Fruit fly (Drosophila melanogaster): ENCODE measurements around the gene Ku80.

Gene Ku80

DNA sequence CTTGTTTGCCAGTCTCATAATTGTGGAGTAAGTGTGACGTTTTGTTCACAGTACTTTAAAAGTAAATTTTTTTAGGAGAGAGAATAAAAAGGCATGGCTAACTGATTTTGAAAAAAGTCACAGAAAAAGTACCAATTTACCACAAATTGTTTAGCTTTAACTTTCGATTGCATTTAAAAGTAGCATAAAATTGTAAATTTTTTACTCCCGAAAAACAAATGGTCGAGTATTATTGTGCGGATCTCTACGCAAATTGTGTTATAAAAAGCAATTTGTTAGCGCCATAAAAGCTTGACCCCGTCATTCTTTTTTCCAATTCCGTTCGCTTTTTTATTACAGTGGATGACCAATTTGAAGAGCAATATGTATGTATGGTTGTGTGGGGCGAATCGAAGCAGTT lies 5.8 kb upstream of the Ku80 start, which contains the start of gene CG43760:
Gene CG43760 (minus strand): TSS at position 101 of the 400 bp plus-strand sequence.
- TF ChIP-seq salr (GFP tag; optimal IDR thresholded peaks at IDR 0.05): no peak
- no peak for TF ChIP-seq CG8632 (GFP tag; optimal IDR thresholded peaks at IDR 0.05)
- TF ChIP-seq Sox102F (GFP tag; optimal IDR thresholded peaks at IDR 0.05): no peak
- no peak for TF ChIP-seq CG9139 (GFP tag; optimal IDR thresholded peaks at IDR 0.05)
- no peak for TF ChIP-seq CG3032 (tag; optimal IDR thresholded peaks at IDR 0.05)
- no peak for TF ChIP-seq OdsH (GFP tag; optimal IDR thresholded peaks at IDR 0.05)
- TF ChIP-seq fd59A (GFP tag; optimal IDR thresholded peaks at IDR 0.05): no peak
- TF ChIP-seq CG6276 (GFP tag; optimal IDR thresholded peaks at IDR 0.05): no peak
- TF ChIP-seq dsx (GFP tag; optimal IDR thresholded peaks at IDR 0.05; ENCODE audit: poor library complexity, severe bottlenecking): no peak
- no peak for TF ChIP-seq Gug (GFP tag; IDR thresholded peaks at IDR 0.05)
- TF ChIP-seq pdm3 (GFP tag; optimal IDR thresholded peaks at IDR 0.05): no peak
- TF ChIP-seq CG11294 (GFP tag; IDR thresholded peaks at IDR 0.05): no peak
- TF ChIP-seq CG6163 (GFP tag; IDR thresholded peaks at IDR 0.05): no peak
- TF ChIP-seq Hr4 (GFP tag; optimal IDR thresholded peaks at IDR 0.05): no peak
- TF ChIP-seq CG1621 (tag; optimal IDR thresholded peaks at IDR 0.05): no peak
- no peak for TF ChIP-seq ss (GFP tag; optimal IDR thresholded peaks at IDR 0.05)
- TF ChIP-seq CG34406 (GFP tag; optimal IDR thresholded peaks at IDR 0.05): no peak
- no peak for TF ChIP-seq Met (GFP tag; optimal IDR thresholded peaks at IDR 0.05)

DNA sequence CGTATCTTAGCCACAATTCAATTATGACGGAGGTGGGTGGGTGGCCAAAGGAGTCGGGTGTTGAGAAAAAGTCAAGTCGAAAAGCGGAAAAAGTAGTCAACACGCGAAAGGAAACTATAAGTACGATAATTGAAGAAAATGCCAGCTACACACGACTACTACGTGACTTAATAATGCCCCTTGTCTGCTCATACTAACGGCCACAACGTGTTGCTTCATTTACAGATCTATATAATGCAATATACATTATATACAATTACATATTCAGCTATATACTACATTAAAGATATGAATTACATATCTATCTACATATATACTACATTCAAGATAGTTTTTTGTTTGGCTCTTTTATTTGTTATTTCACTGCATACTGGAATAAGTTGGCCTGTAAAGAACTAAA lies 2.1 kb upstream of the Ku80 start, which contains the start of gene CG31826:
Gene CG31826 (minus strand): TSS at position 101 of the 400 bp plus-strand sequence.
- TF ChIP-seq CG32006 (GFP tag; optimal IDR thresholded peaks at IDR 0.05) (no peak), Blimp-1 (GFP tag; optimal IDR thresholded peaks at IDR 0.05) (no peak), spab (GFP tag; optimal IDR thresholded peaks at IDR 0.05) (no peak), CG10631 (GFP tag; optimal IDR thresholded peaks at IDR 0.05) (no peak), vri (GFP tag; optimal IDR thresholded peaks at IDR 0.05) (no peak), CG11762 (GFP tag; optimal IDR thresholded peaks at IDR 0.05; ENCODE audit: insufficient read depth) (no peak), CG6792 (GFP tag; optimal IDR thresholded peaks at IDR 0.05) (no peak), Ets96B (tag; optimal IDR thresholded peaks at IDR 0.05) (no peak)

DNA sequence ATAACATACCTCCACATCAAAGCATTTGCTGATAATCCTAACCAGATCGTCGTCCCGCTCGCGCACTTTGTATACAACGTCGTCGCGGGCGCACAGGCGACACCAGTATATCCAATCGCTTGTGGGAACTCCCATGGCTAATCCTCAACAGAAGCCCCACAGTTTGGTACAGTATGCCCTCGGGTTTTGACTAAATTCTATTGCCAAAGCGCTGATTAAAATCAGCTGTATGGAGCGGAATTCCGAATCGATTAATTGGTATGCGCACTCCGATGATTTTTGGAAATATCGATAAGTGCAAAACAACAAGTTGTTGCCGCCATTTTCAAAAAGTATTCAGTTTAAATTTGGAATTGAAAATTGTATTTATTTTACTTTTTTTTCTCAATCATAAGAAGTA lies 2.9 kb downstream of the Ku80 start, which contains the start of gene wek:
Gene wek (minus strand): TSS at position 253 of the 400 bp plus-strand sequence.
- TF ChIP-seq dsx (GFP tag; optimal IDR thresholded peaks at IDR 0.05; ENCODE audit: poor library complexity, severe bottlenecking) (no peak), pdm3 (GFP tag; optimal IDR thresholded peaks at IDR 0.05) (no peak), Lpt (GFP tag; optimal IDR thresholded peaks at IDR 0.05) (no peak), cyc (GFP tag; optimal IDR thresholded peaks at IDR 0.05) (no peak), CG6163 (GFP tag; IDR thresholded peaks at IDR 0.05) (no peak), eg (GFP tag; IDR thresholded peaks at IDR 0.05) (no peak), Blimp-1 (GFP tag; optimal IDR thresholded peaks at IDR 0.05) (no peak), CG4318 (GFP tag; optimal IDR thresholded peaks at IDR 0.05) (no peak), CG3919 (GFP tag; optimal IDR thresholded peaks at IDR 0.05) (no peak), spab (GFP tag; optimal IDR thresholded peaks at IDR 0.05) (no peak), Hr38 (GFP tag; optimal IDR thresholded peaks at IDR 0.05) (no peak), Eip78C (GFP tag) (no peak), CG11294 (GFP tag; IDR thresholded peaks at IDR 0.05) (no peak), CG6276 (GFP tag; optimal IDR thresholded peaks at IDR 0.05) (no peak)

DNA sequence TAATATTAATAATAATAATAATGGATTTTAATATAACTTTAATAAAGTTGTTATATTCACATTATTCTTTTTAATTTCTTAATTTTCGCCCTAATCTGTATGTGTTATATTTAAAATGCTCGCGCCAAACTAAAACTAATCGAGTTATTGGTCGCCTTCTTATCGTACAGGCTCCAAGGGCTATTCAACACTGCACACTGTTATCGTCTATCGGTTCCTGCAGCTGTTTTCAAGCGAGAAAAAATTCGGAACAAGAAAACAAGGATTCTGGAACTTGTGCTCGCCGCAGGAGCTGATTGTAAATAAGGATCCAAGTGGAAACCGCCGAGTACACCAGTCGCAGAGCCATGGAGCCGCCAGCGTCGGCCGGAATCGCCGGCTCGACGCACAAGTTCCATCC lies 6.9 kb downstream of the Ku80 start, which contains the start of gene CG3793:
Gene CG3793 (plus strand): TSS at position 192 of the 400 bp plus-strand sequence.
- TF ChIP-seq Ets21C (GFP tag; optimal IDR thresholded peaks at IDR 0.05) (no peak), dsx (GFP tag; optimal IDR thresholded peaks at IDR 0.05; ENCODE audit: poor library complexity, severe bottlenecking) (no peak), fd85E (GFP tag; optimal IDR thresholded peaks at IDR 0.05) (no peak), CG8119 (GFP tag; IDR thresholded peaks at IDR 0.05) (no peak), Hr38 (GFP tag; optimal IDR thresholded peaks at IDR 0.05) (no peak), Lpt (GFP tag; optimal IDR thresholded peaks at IDR 0.05) (no peak), eg (GFP tag; IDR thresholded peaks at IDR 0.05) (no peak), lz (GFP tag; optimal IDR thresholded peaks at IDR 0.05) (no peak), Sox14 (GFP tag; optimal IDR thresholded peaks at IDR 0.05) (no peak), CG34406 (GFP tag; optimal IDR thresholded peaks at IDR 0.05) (no peak), CG11902 (GFP tag; optimal IDR thresholded peaks at IDR 0.05) (no peak), fd59A (GFP tag; optimal IDR thresholded peaks at IDR 0.05) (no peak), CG6854 (GFP tag; optimal IDR thresholded peaks at IDR 0.05) (no peak), CG6792 (GFP tag; optimal IDR thresholded peaks at IDR 0.05) (no peak), CG6808 (GFP tag; optimal IDR thresholded peaks at IDR 0.05) (no peak), Sox102F (GFP tag; optimal IDR thresholded peaks at IDR 0.05) (no peak), CG8319 (GFP tag; optimal IDR thresholded peaks at IDR 0.05) (no peak), OdsH (GFP tag; optimal IDR thresholded peaks at IDR 0.05) (no peak), CG9139 (GFP tag; optimal IDR thresholded peaks at IDR 0.05) (no peak), CG3919 (GFP tag; optimal IDR thresholded peaks at IDR 0.05) (no peak)

Data from whole organism, prepupa.